Worm (Caenorhabditis elegans): ENCODE data around the gene T05C12.1.

DNA sequence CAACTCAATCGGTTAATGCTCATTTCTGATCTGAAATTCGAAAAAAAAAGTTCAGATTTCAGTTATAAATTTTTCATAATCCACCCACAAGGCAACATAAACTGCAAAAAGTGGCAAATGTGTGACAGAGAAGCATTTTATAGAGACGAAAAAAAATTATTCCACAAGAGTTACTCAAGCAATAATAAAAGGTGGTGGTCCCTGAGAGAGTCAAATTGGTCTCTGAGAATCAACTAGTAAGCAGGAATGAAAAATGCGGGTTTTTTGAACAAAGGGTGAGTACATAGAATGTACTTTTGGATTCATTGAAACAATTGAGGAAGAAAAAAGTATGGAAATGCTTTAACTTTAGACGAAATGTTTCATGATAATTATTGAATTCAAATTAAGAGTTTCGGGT, 3.1 kb upstream of the T05C12.1 start, which contains the start of gene T05C12.11:
- TF ChIP-seq ama-1 (optimal IDR thresholded peaks at IDR 0.05): no peak
- TF ChIP-seq unc-39 (tag; optimal IDR thresholded peaks at IDR 0.05): no peak

Measured in whole organism, L3 larva.